Worm (Caenorhabditis elegans): ENCODE data around the gene H35B03.2.

H35B03.2 gene

ce11 chrIV:5741045-5741444, 9.6 kb upstream of the H35B03.2 start, which contains the start of gene chil-11:
TSS of gene chil-11 (plus strand) at chrIV:5741345.
- TF ChIP-seq klf-2 (GFP tag; conservative IDR thresholded peaks at IDR 0.05) = no peak
- no peak for TF ChIP-seq T22C8.4 (GFP tag; IDR thresholded peaks at IDR 0.05)
- no peak for TF ChIP-seq tab-1 (GFP tag; IDR thresholded peaks at IDR 0.05)
- no peak for TF ChIP-seq ref-1 (GFP tag; conservative IDR thresholded peaks at IDR 0.05)
- no peak for TF ChIP-seq med-1 (GFP tag; optimal IDR thresholded peaks at IDR 0.05; ENCODE audit: insufficient read depth)
- TF ChIP-seq cog-1 (tag; optimal IDR thresholded peaks at IDR 0.05) = no peak
- TF ChIP-seq ztf-29 (GFP tag; IDR thresholded peaks at IDR 0.05) = no peak
- no peak for TF ChIP-seq ztf-23 (GFP tag; IDR thresholded peaks at IDR 0.05)
- TF ChIP-seq flt-1 (GFP tag; IDR thresholded peaks at IDR 0.05) = no peak

- TF ChIP-seq ztf-29 (GFP tag; IDR thresholded peaks at IDR 0.05) = no peak
- no peak for TF ChIP-seq tab-1 (GFP tag; IDR thresholded peaks at IDR 0.05)
- no peak for TF ChIP-seq klf-2 (GFP tag; conservative IDR thresholded peaks at IDR 0.05)
- TF ChIP-seq ztf-23 (GFP tag; IDR thresholded peaks at IDR 0.05) = no peak
- TF ChIP-seq ref-1 (GFP tag; conservative IDR thresholded peaks at IDR 0.05) = no peak
- no peak for TF ChIP-seq T22C8.4 (GFP tag; IDR thresholded peaks at IDR 0.05)
- no peak for TF ChIP-seq cog-1 (tag; optimal IDR thresholded peaks at IDR 0.05)
- no peak for TF ChIP-seq flt-1 (GFP tag; IDR thresholded peaks at IDR 0.05)
- no peak for TF ChIP-seq med-1 (GFP tag; optimal IDR thresholded peaks at IDR 0.05; ENCODE audit: insufficient read depth)
Observed at ce11 chrIV:5734720-5735119, 3.2 kb upstream of the H35B03.2 start, which contains the start of gene cpg-18. TSS of gene cpg-18 (plus strand) at chrIV:5735020.

ce11 chrIV:5725300-5725699, 6.2 kb downstream of the H35B03.2 start, which contains the start of gene H35B03.1:
TSS of gene H35B03.1 (plus strand) at chrIV:5725600.
- no peak for TF ChIP-seq cog-1 (tag; optimal IDR thresholded peaks at IDR 0.05)
- TF ChIP-seq tab-1 (GFP tag; IDR thresholded peaks at IDR 0.05) = no peak
- no peak for TF ChIP-seq med-1 (GFP tag; optimal IDR thresholded peaks at IDR 0.05; ENCODE audit: insufficient read depth)
- no peak for TF ChIP-seq flt-1 (GFP tag; IDR thresholded peaks at IDR 0.05)
- no peak for TF ChIP-seq ztf-29 (GFP tag; IDR thresholded peaks at IDR 0.05)
- TF ChIP-seq ref-1 (GFP tag; conservative IDR thresholded peaks at IDR 0.05) = no peak
- no peak for TF ChIP-seq ztf-23 (GFP tag; IDR thresholded peaks at IDR 0.05)

- TF ChIP-seq flt-1 (GFP tag; IDR thresholded peaks at IDR 0.05) (no peak), ref-1 (GFP tag; conservative IDR thresholded peaks at IDR 0.05) (no peak), T22C8.4 (GFP tag; IDR thresholded peaks at IDR 0.05) (no peak), cog-1 (tag; optimal IDR thresholded peaks at IDR 0.05) (no peak), ztf-23 (GFP tag; IDR thresholded peaks at IDR 0.05) (no peak)
Observed at ce11 chrIV:5723659-5724058, 7.8 kb downstream of the H35B03.2 start.

ce11 chrIV:5715341-5716112, 15.9 kb downstream of the H35B03.2 start:
- TF ChIP-seq med-1 (GFP tag; optimal IDR thresholded peaks at IDR 0.05; ENCODE audit: insufficient read depth) (no peak), ztf-29 (GFP tag; IDR thresholded peaks at IDR 0.05) (no peak), ref-1 (GFP tag; conservative IDR thresholded peaks at IDR 0.05) (no peak), klf-2 (GFP tag; conservative IDR thresholded peaks at IDR 0.05) (no peak), ztf-23 (GFP tag; IDR thresholded peaks at IDR 0.05) (no peak), cog-1 (tag; optimal IDR thresholded peaks at IDR 0.05) (no peak)

ce11 chrIV:5708796-5709195, 22.7 kb downstream of the H35B03.2 start, which contains the start of gene C55C3.1:
TSS of gene C55C3.1 (plus strand) at chrIV:5709096.
- TF ChIP-seq klf-2 (GFP tag; conservative IDR thresholded peaks at IDR 0.05) = no peak
- no peak for TF ChIP-seq ref-1 (GFP tag; conservative IDR thresholded peaks at IDR 0.05)
- TF ChIP-seq med-1 (GFP tag; optimal IDR thresholded peaks at IDR 0.05; ENCODE audit: insufficient read depth) = no peak
- no peak for TF ChIP-seq ztf-23 (GFP tag; IDR thresholded peaks at IDR 0.05)
- TF ChIP-seq tab-1 (GFP tag; IDR thresholded peaks at IDR 0.05) = no peak
- TF ChIP-seq T22C8.4 (GFP tag; IDR thresholded peaks at IDR 0.05) = no peak
- no peak for TF ChIP-seq cog-1 (tag; optimal IDR thresholded peaks at IDR 0.05)
- TF ChIP-seq flt-1 (GFP tag; IDR thresholded peaks at IDR 0.05) = no peak
- no peak for TF ChIP-seq ztf-29 (GFP tag; IDR thresholded peaks at IDR 0.05)

ce11 chrIV:5706603-5707002, 24.9 kb downstream of the H35B03.2 start:
- no peak for TF ChIP-seq med-1 (GFP tag; optimal IDR thresholded peaks at IDR 0.05; ENCODE audit: insufficient read depth)
- no peak for TF ChIP-seq ref-1 (GFP tag; conservative IDR thresholded peaks at IDR 0.05)
- no peak for TF ChIP-seq klf-2 (GFP tag; conservative IDR thresholded peaks at IDR 0.05)
- no peak for TF ChIP-seq flt-1 (GFP tag; IDR thresholded peaks at IDR 0.05)
- TF ChIP-seq tab-1 (GFP tag; IDR thresholded peaks at IDR 0.05) = no peak
- no peak for TF ChIP-seq ztf-23 (GFP tag; IDR thresholded peaks at IDR 0.05)
- TF ChIP-seq cog-1 (tag; optimal IDR thresholded peaks at IDR 0.05) = no peak
- no peak for TF ChIP-seq T22C8.4 (GFP tag; IDR thresholded peaks at IDR 0.05)
- no peak for TF ChIP-seq ztf-29 (GFP tag; IDR thresholded peaks at IDR 0.05)

ce11 chrIV:5703917-5704316, 27.6 kb downstream of the H35B03.2 start:
- no peak for TF ChIP-seq flt-1 (GFP tag; IDR thresholded peaks at IDR 0.05)
- no peak for TF ChIP-seq ztf-29 (GFP tag; IDR thresholded peaks at IDR 0.05)
- TF ChIP-seq T22C8.4 (GFP tag; IDR thresholded peaks at IDR 0.05) = no peak
- no peak for TF ChIP-seq med-1 (GFP tag; optimal IDR thresholded peaks at IDR 0.05; ENCODE audit: insufficient read depth)
- TF ChIP-seq ref-1 (GFP tag; conservative IDR thresholded peaks at IDR 0.05) = no peak
- no peak for TF ChIP-seq klf-2 (GFP tag; conservative IDR thresholded peaks at IDR 0.05)

- TF ChIP-seq med-1 (GFP tag; optimal IDR thresholded peaks at IDR 0.05; ENCODE audit: insufficient read depth) (no peak), T22C8.4 (GFP tag; IDR thresholded peaks at IDR 0.05) (no peak), flt-1 (GFP tag; IDR thresholded peaks at IDR 0.05) (no peak), cog-1 (tag; optimal IDR thresholded peaks at IDR 0.05) (no peak), ztf-29 (GFP tag; IDR thresholded peaks at IDR 0.05) (no peak), ztf-23 (GFP tag; IDR thresholded peaks at IDR 0.05) (no peak), klf-2 (GFP tag; conservative IDR thresholded peaks at IDR 0.05) (no peak), tab-1 (GFP tag; IDR thresholded peaks at IDR 0.05) (no peak), ref-1 (GFP tag; conservative IDR thresholded peaks at IDR 0.05) (no peak)
Observed at ce11 chrIV:5703443-5703842, 28.0 kb downstream of the H35B03.2 start, which contains the start of the genes C55C3.73 and perm-5. TSS of gene C55C3.73 (minus strand) at chrIV:5703451. TSS of gene perm-5 (minus strand) at chrIV:5703468.
